Worm (Caenorhabditis elegans) whole organism, L1 larva: ENCODE results near the gene C49F5.8.

ENCODE experiments used
- F16B12.6 ChIP-seq: fragments of 150-350 bp; optimal IDR thresholded peaks from 2 replicates; lab custom pipeline; 2014; ENCODE audit warnings: missing biosample characterization, missing genetic modification characterization
- alr-1 ChIP-seq: fragments of 200-800 bp; sonication (Bioruptor generic); optimal IDR thresholded peaks from 2 replicates; lab custom pipeline; 2018; ENCODE audit warnings: borderline replicate concordance, mild to moderate bottlenecking, missing genetic modification characterization, missing compliant biosample characterization
- ama-1 ChIP-seq: fragments of 150-350 bp; optimal IDR thresholded peaks from 2 replicates; lab custom pipeline; 2014
- ceh-82 ChIP-seq, 3 experiments: fragments of 150-350 bp in 1 of 3; sonication (generic microtip) in 2 of 3; optimal IDR thresholded peaks; 2 replicates each; lab custom pipeline; 2014 to 2017; ENCODE audit warnings: missing biosample characterization in 3 of 3, missing genetic modification characterization in 3 of 3
- ces-1 ChIP-seq: fragments of 150-350 bp; optimal IDR thresholded peaks from 2 replicates; lab custom pipeline; 2014; ENCODE audit warnings: missing biosample characterization, missing genetic modification reagents, missing genetic modification characterization
- mab-9 ChIP-seq: fragments of 200-800 bp; sonication (Bioruptor generic); IDR thresholded peaks from 2 replicates; pipeline ENCODE4 v1.3.6; 2022; ENCODE audit warnings: missing genetic modification reagents, missing genetic modification characterization, missing compliant biosample characterization
- nhr-237 ChIP-seq: fragments of 150-350 bp; optimal IDR thresholded peaks from 2 replicates; lab custom pipeline; 2014; ENCODE audit warnings: missing biosample characterization, missing genetic modification characterization
- nhr-28 ChIP-seq: fragments of 150-350 bp; optimal IDR thresholded peaks from 2 replicates; lab custom pipeline; 2014; ENCODE audit warnings: missing biosample characterization, missing genetic modification characterization
- pqm-1 ChIP-seq: sonication (generic microtip); optimal IDR thresholded peaks from 3 replicates; lab custom pipeline; 2017; ENCODE audit warnings: missing biosample characterization, missing genetic modification characterization
- rnt-1 ChIP-seq: sonication (generic microtip); optimal IDR thresholded peaks from 2 replicates; lab custom pipeline; 2016; ENCODE audit warnings: mild to moderate bottlenecking, missing genetic modification characterization, moderate library complexity, missing compliant biosample characterization
- snpc-4 ChIP-seq: fragments of 150-350 bp; optimal IDR thresholded peaks from 2 replicates; lab custom pipeline; 2014; ENCODE audit warnings: missing biosample characterization, missing genetic modification characterization
- unc-130 ChIP-seq: fragments of 150-350 bp; optimal IDR thresholded peaks from 2 replicates; lab custom pipeline; 2017; ENCODE audit warnings: missing biosample characterization, missing genetic modification characterization, inconsistent platforms
- unc-62 ChIP-seq: fragments of 150-350 bp; optimal IDR thresholded peaks from 2 replicates; lab custom pipeline; 2014; ENCODE audit warnings: missing biosample characterization, missing genetic modification reagents, missing genetic modification characterization
- zag-1 ChIP-seq: fragments of 150-350 bp; optimal IDR thresholded peaks from 2 replicates; lab custom pipeline; 2014; ENCODE audit warnings: missing biosample characterization, missing genetic modification characterization

DNA sequence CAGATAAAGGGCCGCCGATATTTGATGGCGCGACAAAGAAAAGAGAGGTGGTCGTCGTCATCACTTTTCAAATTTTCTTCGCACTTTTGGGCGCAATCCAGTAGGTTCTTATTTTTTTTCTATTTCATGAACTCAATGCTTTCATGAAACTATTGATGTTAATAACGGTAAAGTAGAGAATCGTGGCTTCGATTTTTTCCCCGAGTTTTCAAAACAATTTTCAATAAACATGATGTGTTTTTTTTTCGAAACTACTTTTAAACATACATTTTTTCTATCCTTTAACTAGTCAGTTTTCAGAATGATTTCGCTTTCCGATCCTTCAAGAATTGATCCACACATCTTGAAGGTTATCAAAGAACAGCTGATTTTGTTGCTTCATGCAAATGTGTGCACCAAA lies 25.9 kb downstream of the C49F5.8 start, which contains the start of gene C49F5.5:
- TF ChIP-seq unc-130 (tag; lab: Kevin White, UChicago) (no peak), unc-62 (GFP tag; lab: Kevin White, UChicago) (no peak), F16B12.6 (no peak), ama-1 (lab: Kevin White, UChicago) (no peak), zag-1 (tag; lab: Kevin White, UChicago) (no peak), nhr-237 (tag; lab: Kevin White, UChicago) (no peak), ceh-82 (tag; optimal IDR thresholded peaks at IDR 0.05; lab: Kevin White, UChicago) (no peak), pqm-1 (tag; lab: Kevin White, UChicago) (no peak), snpc-4 (no peak), rnt-1 (tag; lab: Kevin White, UChicago) (no peak), mab-9 (GFP tag; lab: Robert Waterston, UW) (no peak), ces-1 (GFP tag; lab: Kevin White, UChicago) (no peak), nhr-28 (tag; lab: Kevin White, UChicago) (no peak), alr-1 (no peak)
